Worm (Caenorhabditis elegans) whole organism, L2 larva: ENCODE data around the gene idh-1.

Experiments
- F13H6.1 ChIP-seq: sonication (generic microtip); optimal IDR thresholded peaks from 2 replicates; lab custom pipeline; 2016; ENCODE audit warnings: missing genetic modification characterization, missing compliant biosample characterization
- aly-2 ChIP-seq: fragments of 150-350 bp; optimal IDR thresholded peaks from 2 replicates; lab custom pipeline; 2014; ENCODE audit warnings: missing biosample characterization, missing genetic modification characterization
- ceh-82 ChIP-seq: fragments of 150-350 bp; optimal IDR thresholded peaks from 2 replicates; lab custom pipeline; 2014; ENCODE audit warnings: missing biosample characterization, missing genetic modification characterization
- egl-27 ChIP-seq: sonication (generic microtip); optimal IDR thresholded peaks from 3 replicates; lab custom pipeline; 2017; ENCODE audit warnings: missing biosample characterization, missing genetic modification reagents, missing genetic modification characterization
- gmeb-1 ChIP-seq: fragments of 150-350 bp; optimal IDR thresholded peaks from 2 replicates; lab custom pipeline; 2014; ENCODE audit warnings: missing biosample characterization, missing genetic modification characterization
- lin-13 ChIP-seq: fragments of 150-350 bp; optimal IDR thresholded peaks from 2 replicates; lab custom pipeline; 2014; ENCODE audit warnings: missing biosample characterization, missing genetic modification reagents, missing genetic modification characterization
- mbf-1 ChIP-seq: sonication (generic microtip); optimal IDR thresholded peaks from 2 replicates; lab custom pipeline; 2017; ENCODE audit warnings: missing biosample characterization, missing genetic modification characterization
- nhr-10 ChIP-seq: sonication (generic microtip); optimal IDR thresholded peaks from 2 replicates; lab custom pipeline; 2017; ENCODE audit warnings: missing biosample characterization, missing genetic modification characterization
- nhr-21 ChIP-seq: fragments of 150-350 bp; optimal IDR thresholded peaks from 2 replicates; lab custom pipeline; 2014; ENCODE audit warnings: missing biosample characterization, missing genetic modification characterization
- snpc-4 ChIP-seq: fragments of 150-350 bp; optimal IDR thresholded peaks from 2 replicates; lab custom pipeline; 2014; ENCODE audit warnings: missing biosample characterization, missing genetic modification characterization
- unc-55 ChIP-seq: fragments of 150-350 bp; sonication (generic microtip); optimal IDR thresholded peaks from 3 replicates; lab custom pipeline; 2014; ENCODE audit warnings: missing biosample characterization, missing genetic modification reagents, missing genetic modification characterization
- unc-62 ChIP-seq: fragments of 150-350 bp; optimal IDR thresholded peaks from 2 replicates; lab custom pipeline; 2014; ENCODE audit warnings: missing biosample characterization, missing genetic modification reagents, missing genetic modification characterization
- ztf-1 ChIP-seq: fragments of 200-800 bp; sonication (Bioruptor generic); conservative IDR thresholded peaks from 2 replicates; pipeline ENCODE4 v1.3.6; 2022; ENCODE audit warnings: missing genetic modification characterization, missing compliant biosample characterization
- ztf-11 ChIP-seq: sonication (generic microtip); optimal IDR thresholded peaks from 2 replicates; lab custom pipeline; 2017; ENCODE audit warnings: missing biosample characterization, missing genetic modification characterization

- no peak for TF ChIP-seq ceh-82 (tag; lab: Kevin White, UChicago)
- TF ChIP-seq lin-13 (GFP tag; lab: Kevin White, UChicago): no peak
- TF ChIP-seq ztf-11 (tag; lab: Kevin White, UChicago): no peak
- TF ChIP-seq ztf-1: no peak
- no peak for TF ChIP-seq gmeb-1 (tag; lab: Kevin White, UChicago)
- TF ChIP-seq unc-55: no peak
- TF ChIP-seq egl-27 (tag; lab: Kevin White, UChicago): no peak
- no peak for TF ChIP-seq unc-62
- no peak for TF ChIP-seq nhr-21 (tag; lab: Kevin White, UChicago)
- TF ChIP-seq mbf-1 (tag; lab: Kevin White, UChicago): no peak
- TF ChIP-seq nhr-10 (tag; lab: Kevin White, UChicago): no peak
- TF ChIP-seq snpc-4 (tag; lab: Kevin White, UChicago): no peak
- no peak for TF ChIP-seq aly-2 (tag; lab: Kevin White, UChicago)
- no peak for TF ChIP-seq F13H6.1 (tag; lab: Kevin White, UChicago)
Observed at ce11 chrIV:9485972-9486371, 45.1 kb upstream of the idh-1 start, which contains the start of gene sru-2.
